Fruit fly (Drosophila melanogaster) whole organism, wandering third instar larva: Measurements from ENCODE around the gene Pak3.

Source experiments
- Abd-B ChIP-seq: fragments of >200 bp; optimal IDR thresholded peaks from 2 replicates; lab custom pipeline; 2017; ENCODE audit warnings: missing biosample characterization, missing genetic modification characterization
- CG9705 ChIP-seq: fragments of 200-800 bp; sonication (Bioruptor generic); optimal IDR thresholded peaks from 2 replicates; lab custom pipeline; 2018; ENCODE audit warnings: missing biosample characterization, mild to moderate bottlenecking, missing genetic modification characterization
- Dfd ChIP-seq: fragments of >200 bp; optimal IDR thresholded peaks from 2 replicates; lab custom pipeline; 2017; ENCODE audit warnings: missing biosample characterization, missing genetic modification characterization
- Dif ChIP-seq: fragments of 200-275, 200-300 bp; sonication (Bioruptor generic); optimal IDR thresholded peaks from 2 replicates; lab custom pipeline; 2018; ENCODE audit warnings: missing biosample characterization, missing genetic modification characterization; ENCODE audit not compliant: partially characterized antibody
- GATAd ChIP-seq: sonication (Bioruptor generic); optimal IDR thresholded peaks from 2 replicates; lab custom pipeline; 2016; ENCODE audit warnings: missing biosample characterization, missing genetic modification characterization
- HLH106 ChIP-seq: fragments of 200-800 bp; optimal IDR thresholded peaks from 3 replicates; lab custom pipeline; 2019; ENCODE audit warnings: missing biosample characterization, mild to moderate bottlenecking, missing genetic modification characterization, moderate library complexity
- Hr83 ChIP-seq: fragments of 200-300 bp; sonication (Bioruptor generic); optimal IDR thresholded peaks from 2 replicates; lab custom pipeline; 2016; ENCODE audit warnings: missing biosample characterization, mild to moderate bottlenecking, missing genetic modification characterization, moderate library complexity; ENCODE audit not compliant: poor library complexity, severe bottlenecking
- N ChIP-seq: fragments of >200 bp; optimal IDR thresholded peaks from 2 replicates; lab custom pipeline; 2018; ENCODE audit warnings: missing biosample characterization, missing external identifiers, missing genetic modification characterization
- OdsH ChIP-seq: fragments of 200-800 bp; sonication (Bioruptor generic); optimal IDR thresholded peaks from 2 replicates; lab custom pipeline; 2016; ENCODE audit warnings: missing biosample characterization, mild to moderate bottlenecking, missing genetic modification characterization
- Rel ChIP-seq, 2 experiments: fragments of 200-800 bp; sonication (Bioruptor generic) in 1 of 2; optimal IDR thresholded peaks; 2 replicates in 1 of 2; 3 replicates in 1 of 2; lab custom pipeline; 2016 to 2019; ENCODE audit warnings: mild to moderate bottlenecking in 2 of 2, missing biosample characterization in 2 of 2, missing genetic modification characterization in 2 of 2, moderate library complexity in 1 of 2
- Sp1 ChIP-seq: fragments of 200-800 bp; sonication (Bioruptor generic); optimal IDR thresholded peaks from 3 replicates; lab custom pipeline; 2019; ENCODE audit warnings: missing biosample characterization, mild to moderate bottlenecking, missing genetic modification characterization, moderate library complexity
- br ChIP-seq: fragments of 200-800 bp; sonication (Bioruptor generic); optimal IDR thresholded peaks from 2 replicates; lab custom pipeline; 2016; ENCODE audit warnings: missing biosample characterization, missing genetic modification characterization
- dsf ChIP-seq: sonication (Bioruptor generic); optimal IDR thresholded peaks from 2 replicates; lab custom pipeline; 2016; ENCODE audit warnings: missing biosample characterization, missing genetic modification characterization, borderline replicate concordance
- ey ChIP-seq: fragments of 200-800 bp; sonication (Bioruptor generic); optimal IDR thresholded peaks from 2 replicates; lab custom pipeline; 2016; ENCODE audit warnings: missing biosample characterization, missing genetic modification characterization
- foxo ChIP-seq, 2 experiments: fragments of 200-800 bp; sonication (Bioruptor generic); optimal IDR thresholded peaks; 2 replicates in 1 of 2; 3 replicates in 1 of 2; lab custom pipeline; 2016 to 2017; ENCODE audit warnings: missing biosample characterization in 2 of 2, missing genetic modification characterization in 2 of 2
- fru ChIP-seq: fragments of 200-800 bp; sonication (Bioruptor generic); optimal IDR thresholded peaks from 3 replicates; lab custom pipeline; 2016; ENCODE audit warnings: missing biosample characterization, mild to moderate bottlenecking, missing genetic modification characterization
- h ChIP-seq: fragments of 200-800 bp; sonication (Bioruptor generic); optimal IDR thresholded peaks from 3 replicates; lab custom pipeline; 2016; ENCODE audit warnings: missing biosample characterization, mild to moderate bottlenecking, missing genetic modification characterization
- jim ChIP-seq: fragments of 175-275, 200-325 bp; sonication (Bioruptor generic); optimal IDR thresholded peaks from 2 replicates; lab custom pipeline; 2016; ENCODE audit warnings: missing biosample characterization, mild to moderate bottlenecking, missing genetic modification characterization
- psq ChIP-seq: fragments of 200-800 bp; sonication (Bioruptor generic); optimal IDR thresholded peaks from 3 replicates; lab custom pipeline; 2017; ENCODE audit warnings: missing biosample characterization, mild to moderate bottlenecking, missing genetic modification characterization, moderate library complexity
- rgr ChIP-seq: fragments of 200-800 bp; sonication (Bioruptor generic); optimal IDR thresholded peaks from 3 replicates; lab custom pipeline; 2016; ENCODE audit warnings: missing biosample characterization, mild to moderate bottlenecking, missing genetic modification characterization
- sage ChIP-seq: fragments of 200-800 bp; sonication (Bioruptor generic); optimal IDR thresholded peaks from 2 replicates; lab custom pipeline; 2016; ENCODE audit warnings: missing biosample characterization, mild to moderate bottlenecking, missing genetic modification characterization
- sv ChIP-seq: fragments of 200-800 bp; sonication (Bioruptor generic); optimal IDR thresholded peaks from 3 replicates; lab custom pipeline; 2016; ENCODE audit warnings: missing biosample characterization, missing genetic modification characterization

The Pak3 gene

dm6 chr3R:16395448-16395847 lies 58.2 kb downstream of the Pak3 start:
- TF ChIP-seq Rel (GFP tag; optimal IDR thresholded peaks at IDR 0.05; lab: Kevin White, UChicago) (no peak), Rel (tag; optimal IDR thresholded peaks at IDR 0.05; lab: Kevin White, UChicago) (no peak), Dif (GFP tag; lab: Kevin White, UChicago) (no peak), N (no peak), psq (GFP tag; lab: Kevin White, UChicago) (peak; percentile 41), rgr (GFP tag; lab: Kevin White, UChicago) (peak; percentile 27), Abd-B (no peak), dsf (GFP tag; lab: Kevin White, UChicago) (no peak), CG9705 (no peak), h (peak; percentile 53), GATAd (GFP tag; lab: Kevin White, UChicago) (no peak), jim (GFP tag; lab: Kevin White, UChicago) (no peak), ey (peak; percentile 22), Hr83 (no peak), Sp1 (GFP tag; lab: Kevin White, UChicago) (peak; percentile 40), HLH106 (tag; lab: Kevin White, UChicago) (peak; percentile 53), foxo (GFP tag; optimal IDR thresholded peaks at IDR 0.05; lab: Kevin White, UChicago) (peak in 1 of 2 experiments; percentile 64), br (GFP tag; lab: Kevin White, UChicago) (peak; percentile 23), sage (GFP tag; lab: Kevin White, UChicago) (no peak), Dfd (no peak), fru (GFP tag; lab: Kevin White, UChicago) (peak; percentile 43), sv (no peak), OdsH (GFP tag; lab: Kevin White, UChicago) (peak; percentile 36)
